Fruit fly (Drosophila melanogaster): ENCODE results near the gene CG32199.

CG32199 gene

DNA sequence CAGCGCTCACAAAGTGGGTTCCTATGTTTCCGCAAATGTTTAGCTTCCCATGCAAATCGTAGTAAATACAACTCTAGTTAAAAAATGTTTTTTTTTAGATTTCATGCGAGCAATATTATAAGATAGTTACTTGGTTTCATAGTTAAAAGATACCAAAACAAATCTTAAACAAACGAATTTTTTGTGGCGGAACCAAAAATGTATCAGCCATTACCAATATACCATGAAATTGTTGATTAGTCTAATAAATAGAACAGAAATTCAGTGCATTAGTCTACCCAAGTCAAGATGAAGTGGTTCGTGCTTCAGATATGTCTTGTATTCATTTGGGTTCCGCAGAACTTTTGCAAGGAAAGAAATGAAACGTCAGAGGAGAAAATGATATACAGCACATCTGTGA is at the start of gene CG32199:
CG32199 (plus strand) TSS at position 301 of the 400 bp plus-strand sequence.
- TF ChIP-seq Ptx1 (GFP tag; IDR thresholded peaks at IDR 0.05) (no peak), Max (GFP tag; optimal IDR thresholded peaks at IDR 0.05) (no peak), CG10462 (GFP tag; optimal IDR thresholded peaks at IDR 0.05) (no peak), Abd-B (GFP tag; optimal IDR thresholded peaks at IDR 0.05) (no peak), CG3726 (GFP tag; IDR thresholded peaks at IDR 0.05) (no peak), ara (GFP tag; IDR thresholded peaks at IDR 0.05) (no peak), CG11247 (GFP tag; IDR thresholded peaks at IDR 0.05) (no peak), Spps (tag; optimal IDR thresholded peaks at IDR 0.05) (no peak), dimm (GFP tag; IDR thresholded peaks at IDR 0.05) (no peak), scrt (GFP tag; optimal IDR thresholded peaks at IDR 0.05) (no peak), chif (GFP tag; optimal IDR thresholded peaks at IDR 0.05) (no peak), pzg (GFP tag; optimal IDR thresholded peaks at IDR 0.05) (no peak), ttk (GFP tag; IDR thresholded peaks at IDR 0.05) (no peak), CG11093 (GFP tag; IDR thresholded peaks at IDR 0.05) (no peak), bab2 (GFP tag; optimal IDR thresholded peaks at IDR 0.05) (no peak), vvl (GFP tag; IDR thresholded peaks at IDR 0.05) (no peak), CG10147 (GFP tag; optimal IDR thresholded peaks at IDR 0.05) (no peak)

dm6 chr3L:18588387-18588786 is 23.3 kb upstream of the CG32199 start, which contains the start of gene CG7271:
CG7271 (plus strand) TSS chr3L:18588759.
- TF ChIP-seq cad (GFP tag; optimal IDR thresholded peaks at IDR 0.05): peak; percentile 53
- no peak for TF ChIP-seq CG17359 (tag; optimal IDR thresholded peaks at IDR 0.05)
- peak; percentile 50 for TF ChIP-seq zen (tag; optimal IDR thresholded peaks at IDR 0.05)

dm6 chr3L:18593671-18594070 is 18.0 kb upstream of the CG32199 start, which contains the start of gene term:
term (minus strand) TSS chr3L:18593771.
- TF ChIP-seq CG15479 (GFP tag; optimal IDR thresholded peaks at IDR 0.05) (peak; percentile 7), CG7271 (tag; optimal IDR thresholded peaks at IDR 0.05) (peak; percentile 80), cad (GFP tag; optimal IDR thresholded peaks at IDR 0.05) (peak; percentile 15), CG31388 (GFP tag; optimal IDR thresholded peaks at IDR 0.05) (no peak)

DNA sequence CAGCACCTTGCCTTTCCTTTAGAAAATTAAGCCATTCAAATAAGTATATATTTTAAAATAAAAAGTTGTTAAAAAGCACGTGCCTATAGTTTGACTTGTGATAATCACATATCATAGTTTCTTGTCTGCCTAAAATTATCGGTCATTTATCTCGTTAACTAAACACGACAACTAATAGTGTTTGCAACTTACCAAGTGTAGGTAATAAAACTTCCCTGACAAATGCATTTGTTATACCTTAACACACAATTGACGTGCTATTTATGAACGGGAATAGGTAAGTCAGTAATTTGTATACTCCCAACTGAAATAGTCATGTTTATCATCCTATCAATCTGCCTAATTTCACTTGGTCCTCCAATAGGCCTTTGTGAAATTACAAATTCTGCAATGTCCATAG is 8.6 kb upstream of the CG32199 start, which contains the start of gene CG18234:
CG18234 (plus strand) TSS at position 301 of the 400 bp plus-strand sequence.
- TF ChIP-seq gsb-n (tag; optimal IDR thresholded peaks at IDR 0.05) (no peak), HLH54F (GFP tag; optimal IDR thresholded peaks at IDR 0.05) (no peak), Hmr (GFP tag; optimal IDR thresholded peaks at IDR 0.05) (no peak), Oaz (GFP tag; IDR thresholded peaks at IDR 0.05) (no peak), CG34224 (GFP tag; IDR thresholded peaks at IDR 0.05; ENCODE audit: partially characterized antibody) (no peak), Atf-2 (GFP tag; optimal IDR thresholded peaks at IDR 0.05) (no peak), CG18599 (GFP tag; optimal IDR thresholded peaks at IDR 0.05) (no peak), CG17328 (GFP tag; IDR thresholded peaks at IDR 0.05) (no peak), pita (GFP tag; optimal IDR thresholded peaks at IDR 0.05) (no peak), CG14441 (GFP tag; IDR thresholded peaks at IDR 0.05) (no peak), CG13424 (tag; optimal IDR thresholded peaks at IDR 0.05) (no peak), CG11247 (GFP tag; IDR thresholded peaks at IDR 0.05) (no peak), gem (tag; optimal IDR thresholded peaks at IDR 0.05) (no peak), CG12391 (tag; optimal IDR thresholded peaks at IDR 0.05) (no peak), zen2 (GFP tag; IDR thresholded peaks at IDR 0.05; ENCODE audit: partially characterized antibody) (no peak)

Measured in whole organism, embryonic.